Worm (Caenorhabditis elegans) whole organism, young adult: Measurements from ENCODE around the gene rps-9.

Source experiments
- athp-1 ChIP-seq: sonication (generic microtip); optimal IDR thresholded peaks from 2 replicates; lab custom pipeline; 2017; ENCODE audit warnings: mild to moderate bottlenecking, missing genetic modification characterization, missing compliant biosample characterization
- bed-2 ChIP-seq: fragments of 200-800 bp; sonication (Bioruptor generic); IDR thresholded peaks from 2 replicates; pipeline ENCODE4 v1.3.6; 2022; ENCODE audit warnings: missing genetic modification reagents, missing genetic modification characterization, missing compliant biosample characterization
- ets-4 ChIP-seq: fragments of 200-800 bp; sonication (Bioruptor generic); optimal IDR thresholded peaks from 2 replicates; lab custom pipeline; 2018; ENCODE audit warnings: mild to moderate bottlenecking, missing genetic modification characterization, missing compliant biosample characterization
- lag-1 ChIP-seq: fragments of 200-800 bp; sonication (Bioruptor generic); IDR thresholded peaks from 2 replicates; pipeline ENCODE4 v1.3.6; 2022; ENCODE audit warnings: missing genetic modification reagents, missing genetic modification characterization, missing compliant biosample characterization
- pha-4 ChIP-seq: fragments of 150-350 bp; sonication (generic microtip); optimal IDR thresholded peaks from 2 replicates; lab custom pipeline; 2014; ENCODE audit warnings: missing biosample characterization, missing genetic modification reagents, missing genetic modification characterization
- repo-1 ChIP-seq: sonication (generic microtip); optimal IDR thresholded peaks from 2 replicates; lab custom pipeline; 2017; ENCODE audit warnings: mild to moderate bottlenecking, missing genetic modification characterization, missing compliant biosample characterization
- snpc-1.3 ChIP-seq: sonication (generic microtip); optimal IDR thresholded peaks from 2 replicates; lab custom pipeline; 2017; ENCODE audit warnings: missing genetic modification characterization, mild to moderate bottlenecking, missing compliant biosample characterization, antibody characterized with exemption, moderate library complexity, missing genotype, missing genetic modification reagents; ENCODE audit not compliant: insufficient read depth
- snpc-3.4 ChIP-seq: sonication (generic microtip); optimal IDR thresholded peaks from 2 replicates; lab custom pipeline; 2017; ENCODE audit warnings: missing genetic modification characterization, mild to moderate bottlenecking, missing compliant biosample characterization, antibody characterized with exemption, moderate library complexity, missing genotype, missing genetic modification reagents
- unc-130 ChIP-seq: sonication (generic microtip); optimal IDR thresholded peaks from 2 replicates; lab custom pipeline; 2016; ENCODE audit warnings: missing genetic modification reagents, missing genetic modification characterization, missing compliant biosample characterization
- xnd-1 ChIP-seq: sonication (generic microtip); optimal IDR thresholded peaks from 2 replicates; lab custom pipeline; 2016; ENCODE audit warnings: missing genotype, missing genetic modification reagents, missing genetic modification characterization, missing compliant biosample characterization

ce11 chrII:11161675-11162074, 35.5 kb upstream of the rps-9 start:
- no peak for TF ChIP-seq athp-1 (tag; lab: Kevin White, UChicago)
- no peak for TF ChIP-seq unc-130
- TF ChIP-seq repo-1 = no peak
- no peak for TF ChIP-seq ets-4 (GFP tag; lab: Kevin White, UChicago)
- TF ChIP-seq pha-4 (tag; lab: Kevin White, UChicago) = no peak
- TF ChIP-seq snpc-1.3 (tag; lab: Kevin White, UChicago) = no peak
- TF ChIP-seq snpc-3.4 (tag; lab: Kevin White, UChicago) = no peak
- TF ChIP-seq lag-1 (GFP tag; lab: Robert Waterston, UW) = no peak
- TF ChIP-seq bed-2 = no peak
- TF ChIP-seq xnd-1 (tag; lab: Kevin White, UChicago) = no peak
